Fruit fly (Drosophila melanogaster): ENCODE data around the gene Rbp9.

- TF ChIP-seq CG8478 (optimal IDR thresholded peaks at IDR 0.05) = no peak
- TF ChIP-seq CTCF (optimal IDR thresholded peaks at IDR 0.05) = no peak
Measured at dm6 chr2L:2920641-2921040, 33.9 kb upstream of the Rbp9 start.

All from S2 (cell line).